Worm (Caenorhabditis elegans) whole organism, young adult: ENCODE results near the gene Y39A3B.8.
A peak's percentile ranks its signal among the peaks of the same experiment; 100 is the strongest.

Experiments
- K11D2.4 ChIP-seq: fragments of 200-800 bp; sonication (Bioruptor generic); IDR thresholded peaks from 2 replicates; pipeline ENCODE4 v1.3.6; 2022; ENCODE audit warnings: missing genetic modification reagents, missing genetic modification characterization, missing compliant biosample characterization
- Y95B8A.8 ChIP-seq: fragments of 200-800 bp; sonication (Bioruptor generic); IDR thresholded peaks from 2 replicates; pipeline ENCODE4 v1.3.6; 2022; ENCODE audit warnings: missing genetic modification reagents, missing genetic modification characterization, missing compliant biosample characterization
- ceh-27 ChIP-seq: fragments of 200-800 bp; sonication (Bioruptor generic); optimal IDR thresholded peaks from 2 replicates; lab custom pipeline; 2018; ENCODE audit warnings: mild to moderate bottlenecking, missing genetic modification characterization, moderate library complexity, missing compliant biosample characterization
- ceh-79 ChIP-seq: sonication (generic microtip); optimal IDR thresholded peaks from 2 replicates; lab custom pipeline; 2017; ENCODE audit warnings: mild to moderate bottlenecking, missing genetic modification characterization, missing compliant biosample characterization
- let-607 ChIP-seq, 2 experiments: fragments of 200-800 bp in 1 of 2; sonication (Bioruptor generic) in 1 of 2; sonication (generic microtip) in 1 of 2; optimal IDR thresholded peaks; 2 replicates each; lab custom pipeline; 2016 to 2018; ENCODE audit warnings: mild to moderate bottlenecking in 2 of 2, missing compliant biosample characterization in 2 of 2, missing genetic modification characterization in 2 of 2, moderate library complexity in 2 of 2, missing genotype in 1 of 2
- nfya-1 ChIP-seq: sonication (generic microtip); optimal IDR thresholded peaks from 2 replicates; lab custom pipeline; 2017; ENCODE audit warnings: antibody characterized with exemption, missing compliant biosample characterization, missing genetic modification characterization, borderline replicate concordance; ENCODE audit not compliant: insufficient read depth

The Y39A3B.8 gene

DNA sequence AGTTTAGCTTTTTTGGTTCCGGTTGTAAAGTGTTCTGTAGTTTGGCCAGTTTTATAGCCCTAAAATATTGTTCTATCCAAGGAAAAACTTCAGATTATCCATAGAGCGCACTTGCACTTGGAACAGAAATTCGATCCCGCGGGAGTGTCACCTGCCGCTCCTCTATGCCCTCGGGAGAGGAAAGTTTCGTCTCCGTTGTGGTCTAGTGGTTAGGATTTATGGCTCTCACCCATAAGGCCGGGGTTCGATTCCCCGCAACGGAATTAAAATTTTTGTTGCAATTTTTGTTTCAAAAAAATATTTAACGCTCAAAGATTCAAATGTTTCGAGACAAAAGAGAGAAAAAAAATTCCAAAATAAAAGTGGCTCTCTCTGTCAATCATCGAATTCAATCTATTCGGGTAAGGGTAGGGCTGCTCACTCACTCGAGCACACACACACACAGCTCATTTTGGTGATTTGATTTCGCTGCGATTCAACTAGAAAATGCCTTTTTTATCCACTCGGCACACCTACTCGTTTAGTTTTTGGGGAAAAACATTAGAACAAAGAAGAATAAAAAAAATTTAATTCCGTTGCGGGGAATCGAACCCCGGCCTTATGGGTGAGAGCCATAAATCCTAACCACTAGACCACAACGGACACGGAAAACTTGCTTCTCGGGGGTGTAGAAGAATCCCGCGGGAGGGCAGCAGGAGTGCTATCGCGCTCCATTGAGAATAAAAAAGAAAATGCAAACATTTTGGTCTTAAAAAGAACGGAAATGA lies 44.7 kb downstream of the Y39A3B.8 start (continued):
- TF ChIP-seq Y95B8A.8 (GFP tag; lab: Robert Waterston, UW), result no peak
- no peak; the same call in 1 of the 2 replicates for TF ChIP-seq K11D2.4
- TF ChIP-seq let-607 (tag; optimal IDR thresholded peaks at IDR 0.05; lab: Kevin White, UChicago), result no peak
- no peak for TF ChIP-seq ceh-79 (tag; lab: Kevin White, UChicago)
- peak; percentile 28 for TF ChIP-seq ceh-27 (GFP tag; lab: Kevin White, UChicago)
- TF ChIP-seq nfya-1 (tag; lab: Kevin White, UChicago), result no peak
